Worm (Caenorhabditis elegans): Measurements from ENCODE around the gene F18G5.1.

F18G5.1 gene

DNA sequence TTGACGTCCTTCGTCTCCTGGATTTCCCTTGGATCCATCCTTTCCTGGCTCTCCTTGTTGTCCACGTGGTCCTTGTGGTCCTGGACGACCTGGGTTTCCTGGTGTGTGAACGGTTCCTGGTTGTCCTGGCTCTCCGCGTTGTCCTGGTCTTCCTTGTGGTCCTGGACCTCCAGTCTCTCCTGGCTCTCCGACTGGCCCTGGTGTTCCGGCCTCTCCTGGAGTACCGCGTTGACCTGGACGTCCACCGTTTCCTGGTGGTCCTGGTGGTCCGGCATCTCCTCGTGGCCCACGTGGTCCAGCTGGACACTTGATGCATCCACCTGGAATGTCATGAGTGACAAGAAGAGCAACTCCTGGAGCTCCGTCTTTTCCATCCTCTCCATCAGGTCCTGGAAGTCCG is 25.8 kb upstream of the F18G5.1 start:
- TF ChIP-seq mep-1 (tag; optimal IDR thresholded peaks at IDR 0.05) (no peak), ets-5 (GFP tag; IDR thresholded peaks at IDR 0.05) (no peak), nhr-76 (tag; optimal IDR thresholded peaks at IDR 0.05) (no peak)

DNA sequence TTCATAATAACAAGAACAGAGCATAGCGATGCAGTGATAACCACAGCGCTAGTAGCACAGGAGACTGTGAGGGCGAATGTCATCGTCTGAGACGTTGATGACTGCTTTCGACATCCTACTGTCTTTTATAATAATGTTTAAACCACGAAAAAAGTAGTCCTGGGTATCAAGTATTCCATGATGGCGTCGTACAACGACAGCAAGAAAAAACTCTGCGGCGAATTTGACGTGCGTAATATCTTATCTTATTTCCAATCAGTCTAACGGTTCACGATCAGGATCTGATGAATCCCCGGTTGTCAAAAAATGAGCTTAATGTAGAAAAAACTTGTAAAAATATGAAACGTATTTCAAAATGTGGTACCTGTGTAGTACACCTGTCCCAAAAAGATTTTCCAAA is 25.1 kb upstream of the F18G5.1 start, which contains the start of gene col-175:
col-175 (minus strand) TSS at position 101 of the 400 bp plus-strand sequence.
- no peak for TF ChIP-seq unc-62 (GFP tag; optimal IDR thresholded peaks at IDR 0.05)
- no peak for TF ChIP-seq nhr-84 (tag; optimal IDR thresholded peaks at IDR 0.05)
- TF ChIP-seq mdl-1 (tag; optimal IDR thresholded peaks at IDR 0.05) = no peak
- TF ChIP-seq fkh-4 (tag; optimal IDR thresholded peaks at IDR 0.05; ENCODE audit: borderline replicate concordance) = no peak
- TF ChIP-seq ets-5 (GFP tag; IDR thresholded peaks at IDR 0.05) = no peak
- TF ChIP-seq F16B12.6 (tag; optimal IDR thresholded peaks at IDR 0.05) = no peak
- TF ChIP-seq aly-2 (tag; optimal IDR thresholded peaks at IDR 0.05) = no peak
- no peak for TF ChIP-seq skn-1 (tag; optimal IDR thresholded peaks at IDR 0.05)
- TF ChIP-seq egl-27 (tag; optimal IDR thresholded peaks at IDR 0.05) = no peak
- no peak for TF ChIP-seq ztf-4 (tag; optimal IDR thresholded peaks at IDR 0.05)
- no peak for TF ChIP-seq pax-3 (tag; optimal IDR thresholded peaks at IDR 0.05)
- TF ChIP-seq nhr-12 (tag; optimal IDR thresholded peaks at IDR 0.05) = no peak

DNA sequence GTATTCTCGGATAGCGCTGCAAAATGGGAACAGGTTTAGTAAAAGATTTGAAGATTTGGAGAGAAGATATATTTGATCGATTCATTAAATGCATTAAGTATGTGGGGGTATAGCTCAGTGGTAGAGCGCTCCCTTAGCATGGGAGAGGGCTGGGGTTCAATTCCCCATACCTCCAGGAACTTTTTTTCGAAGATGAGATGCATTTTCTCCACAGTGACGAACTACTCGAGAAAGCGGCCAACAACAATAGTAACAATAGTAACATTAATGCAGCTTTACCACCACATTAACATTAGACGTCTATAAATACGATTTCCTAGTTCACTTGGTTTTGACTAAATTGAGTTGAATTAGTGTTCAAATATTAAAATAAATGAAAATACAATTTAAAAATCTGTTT is 21.9 kb upstream of the F18G5.1 start:
- no peak for TF ChIP-seq nhr-85 (tag)
- TF ChIP-seq irx-1 (tag; optimal IDR thresholded peaks at IDR 0.05) = no peak
- no peak for TF ChIP-seq nhr-90 (tag; optimal IDR thresholded peaks at IDR 0.05; ENCODE audit: poor library complexity)
- TF ChIP-seq ceh-90 (tag; optimal IDR thresholded peaks at IDR 0.05) = no peak

DNA sequence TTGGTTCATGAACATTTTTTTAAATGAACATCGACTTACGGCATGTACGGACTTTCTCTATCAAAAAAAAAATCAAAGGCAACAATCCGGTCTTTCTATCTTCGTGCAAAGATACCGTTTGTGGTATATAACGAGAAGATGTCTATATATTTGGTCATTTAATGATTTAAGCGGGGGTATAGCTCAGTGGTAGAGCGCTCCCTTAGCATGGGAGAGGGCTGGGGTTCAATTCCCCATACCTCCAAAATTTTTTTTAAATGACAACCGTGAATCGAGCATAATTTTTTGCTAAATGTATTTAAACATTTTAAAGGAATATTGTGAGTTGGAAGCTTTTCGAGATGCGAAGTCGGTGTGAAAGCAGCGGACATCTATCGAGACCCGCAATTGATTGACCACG is 21.0 kb upstream of the F18G5.1 start:
- no peak for TF ChIP-seq unc-130 (tag; optimal IDR thresholded peaks at IDR 0.05)
- no peak for TF ChIP-seq nhr-19 (GFP tag; conservative IDR thresholded peaks at IDR 0.05)
- TF ChIP-seq vab-15 (tag; optimal IDR thresholded peaks at IDR 0.05) = no peak
- TF ChIP-seq ceh-82 (tag; optimal IDR thresholded peaks at IDR 0.05) = no peak
- TF ChIP-seq rnt-1 (tag; optimal IDR thresholded peaks at IDR 0.05) = no peak
- no peak for TF ChIP-seq nhr-84 (tag; optimal IDR thresholded peaks at IDR 0.05)
- no peak for TF ChIP-seq ceh-88 (GFP tag; IDR thresholded peaks at IDR 0.05)
- no peak for TF ChIP-seq blmp-1 (tag; optimal IDR thresholded peaks at IDR 0.05)
- no peak for TF ChIP-seq unc-62 (GFP tag; optimal IDR thresholded peaks at IDR 0.05)
- TF ChIP-seq mef-2 (tag; optimal IDR thresholded peaks at IDR 0.05) = no peak
- no peak for TF ChIP-seq lin-39 (tag; optimal IDR thresholded peaks at IDR 0.05)
- peak; percentile 23 for TF ChIP-seq nhr-90 (tag; optimal IDR thresholded peaks at IDR 0.05; ENCODE audit: poor library complexity)
- TF ChIP-seq nhr-85 (tag) = no peak
- peak in 1 of 2 experiments; percentile 3 for TF ChIP-seq lin-35 (GFP tag; optimal IDR thresholded peaks at IDR 0.05)
- TF ChIP-seq dsc-1 (tag; optimal IDR thresholded peaks at IDR 0.05) = no peak
- TF ChIP-seq ceh-8 (GFP tag; optimal IDR thresholded peaks at IDR 0.05) = no peak
- no peak for TF ChIP-seq skn-1 (tag; optimal IDR thresholded peaks at IDR 0.05)

DNA sequence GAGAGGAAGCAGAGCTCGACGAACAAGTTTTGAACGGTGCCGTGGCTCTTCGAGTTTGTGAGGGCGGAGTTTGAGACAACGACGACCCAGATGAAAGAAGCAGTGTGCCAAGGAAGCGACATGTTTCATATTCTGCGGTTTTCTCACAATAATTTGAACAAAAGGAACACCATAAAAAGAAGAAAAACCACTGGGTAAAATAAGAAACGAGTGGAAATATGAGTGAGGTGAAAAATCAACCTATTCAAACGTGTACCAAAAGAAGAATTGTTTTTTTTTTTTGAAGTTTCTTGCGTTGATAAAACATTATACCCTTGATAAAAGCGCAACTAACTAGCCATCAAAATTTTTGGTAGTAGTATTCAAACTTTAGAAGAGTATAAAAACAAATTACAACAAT is 17.5 kb upstream of the F18G5.1 start, which contains the start of gene lgc-4:
lgc-4 (minus strand) TSS at position 101 of the 400 bp plus-strand sequence.
- no peak for TF ChIP-seq nhr-76 (tag; optimal IDR thresholded peaks at IDR 0.05)
- TF ChIP-seq blmp-1 (tag; optimal IDR thresholded peaks at IDR 0.05) = no peak
- TF ChIP-seq mef-2 (tag; optimal IDR thresholded peaks at IDR 0.05) = no peak
- TF ChIP-seq unc-130 (tag; optimal IDR thresholded peaks at IDR 0.05) = no peak
- TF ChIP-seq sox-4 (tag; optimal IDR thresholded peaks at IDR 0.05) = no peak
- TF ChIP-seq zag-1 (tag; optimal IDR thresholded peaks at IDR 0.05) = no peak
- TF ChIP-seq nhr-12 (tag; optimal IDR thresholded peaks at IDR 0.05) = no peak
- no peak for TF ChIP-seq C04F5.9 (tag; optimal IDR thresholded peaks at IDR 0.05)

DNA sequence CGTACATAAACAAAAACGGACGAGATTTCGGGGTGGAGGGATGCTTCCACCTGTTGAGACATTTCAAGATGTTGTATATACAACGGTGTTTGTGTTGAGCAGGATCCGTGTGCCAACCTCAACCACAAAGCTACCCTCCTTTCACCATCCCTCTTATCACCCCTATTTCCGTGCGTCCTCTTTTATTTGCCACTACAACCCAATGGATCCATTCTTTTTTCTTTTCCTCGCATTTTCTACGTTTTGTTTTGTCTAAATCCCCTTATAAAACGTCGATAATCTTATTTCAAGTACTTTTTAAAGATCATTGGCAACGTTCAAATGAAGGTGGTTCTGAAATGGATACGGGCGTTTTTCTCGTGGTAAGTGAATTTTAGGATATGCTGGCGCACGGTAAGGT is 16.4 kb upstream of the F18G5.1 start, which contains the start of gene gpa-12:
gpa-12 (plus strand) TSS at position 301 of the 400 bp plus-strand sequence.
- no peak for TF ChIP-seq irx-1 (tag; optimal IDR thresholded peaks at IDR 0.05)
- TF ChIP-seq ceh-88 (GFP tag; IDR thresholded peaks at IDR 0.05) = no peak
- no peak for TF ChIP-seq ztf-11 (tag; optimal IDR thresholded peaks at IDR 0.05)
- TF ChIP-seq nhr-28 (tag; optimal IDR thresholded peaks at IDR 0.05) = no peak
- no peak for TF ChIP-seq egl-13 (tag; optimal IDR thresholded peaks at IDR 0.05)
- TF ChIP-seq jun-1 (tag; optimal IDR thresholded peaks at IDR 0.05) = no peak
- no peak for TF ChIP-seq ztf-4 (tag; optimal IDR thresholded peaks at IDR 0.05)
- no peak for TF ChIP-seq mep-1 (tag; optimal IDR thresholded peaks at IDR 0.05)
- no peak for TF ChIP-seq pqm-1 (tag; optimal IDR thresholded peaks at IDR 0.05)
- TF ChIP-seq egl-27 (tag; optimal IDR thresholded peaks at IDR 0.05) = no peak
- TF ChIP-seq ceh-82 (tag; optimal IDR thresholded peaks at IDR 0.05) = no peak
- no peak for TF ChIP-seq Y116A8C.19 (tag; optimal IDR thresholded peaks at IDR 0.05; ENCODE audit: borderline replicate concordance)
- TF ChIP-seq nhr-77 (tag; optimal IDR thresholded peaks at IDR 0.05) = no peak

Measured in whole organism, L1 larva.